Fruit fly (Drosophila melanogaster) whole organism, embryonic: ENCODE data around the gene Spn27A.

Experiments
- Atf3 ChIP-seq: fragments of 200-800 bp; sonication (Bioruptor generic); optimal IDR thresholded peaks from 3 replicates; lab custom pipeline; 2016; ENCODE audit warnings: missing biosample characterization, missing genetic modification characterization
- Atf6 ChIP-seq: fragments of 200-800 bp; sonication (Bioruptor generic); IDR thresholded peaks from 2 replicates; pipeline ENCODE4 v1.3.6; 2022; ENCODE audit warnings: missing biosample characterization, missing genetic modification characterization
- Bteb2 ChIP-seq: fragments of 200-800 bp; sonication (Bioruptor generic); optimal IDR thresholded peaks from 2 replicates; lab custom pipeline; 2016; ENCODE audit warnings: missing biosample characterization, missing genetic modification characterization
- CG10979 ChIP-seq: fragments of 200-800 bp; sonication (Bioruptor generic); optimal IDR thresholded peaks from 2 replicates; lab custom pipeline; 2018; ENCODE audit warnings: missing biosample characterization, mild to moderate bottlenecking, missing genetic modification characterization, moderate library complexity
- CG12659 ChIP-seq: fragments of 200-800 bp; sonication (Bioruptor generic); optimal IDR thresholded peaks from 3 replicates; lab custom pipeline; 2017; ENCODE audit warnings: mild to moderate bottlenecking, missing biosample characterization, missing genetic modification reagents, missing genetic modification characterization
- CG17186 ChIP-seq: fragments of 200-800 bp; sonication (Bioruptor generic); optimal IDR thresholded peaks from 3 replicates; lab custom pipeline; 2017; ENCODE audit warnings: missing biosample characterization, missing genetic modification reagents, missing genetic modification characterization
- CG17328 ChIP-seq: fragments of 200-800 bp; sonication (Bioruptor generic); IDR thresholded peaks from 2 replicates; pipeline ENCODE4 v1.3.6; 2022; ENCODE audit warnings: missing biosample characterization, missing genetic modification characterization
- CG17802 ChIP-seq: fragments of 200-800 bp; sonication (Bioruptor generic); optimal IDR thresholded peaks from 2 replicates; lab custom pipeline; 2018; ENCODE audit warnings: missing biosample characterization, mild to moderate bottlenecking, missing genetic modification characterization, moderate library complexity
- CG2116 ChIP-seq: fragments of 200-800 bp; sonication (Bioruptor generic); optimal IDR thresholded peaks from 3 replicates; lab custom pipeline; 2018; ENCODE audit warnings: missing biosample characterization, mild to moderate bottlenecking, missing genetic modification characterization
- CG2712 ChIP-seq: fragments of 200-800 bp; optimal IDR thresholded peaks from 3 replicates; lab custom pipeline; 2019; ENCODE audit warnings: missing biosample characterization, mild to moderate bottlenecking, missing genetic modification characterization, moderate library complexity
- CG33213 ChIP-seq: fragments of 200-800 bp; sonication (Bioruptor generic); optimal IDR thresholded peaks from 3 replicates; lab custom pipeline; 2016; ENCODE audit warnings: missing biosample characterization, missing genetic modification characterization
- CG34224 ChIP-seq: fragments of 200-800 bp; sonication (Bioruptor generic); IDR thresholded peaks from 3 replicates; pipeline ENCODE4 v1.3.6; 2022; ENCODE audit warnings: missing biosample characterization, missing genetic modification characterization; ENCODE audit not compliant: partially characterized antibody
- CG34422 ChIP-seq: fragments of 200-800 bp; sonication (Bioruptor generic); IDR thresholded peaks from 3 replicates; pipeline ENCODE4 v1.3.6; 2022; ENCODE audit warnings: missing biosample characterization, missing genetic modification characterization
- CG3847 ChIP-seq: fragments of 200-800 bp; sonication (Bioruptor generic); IDR thresholded peaks from 2 replicates; pipeline ENCODE4 v1.3.6; 2022; ENCODE audit warnings: missing biosample characterization, missing genetic modification characterization
- CG42726 ChIP-seq: fragments of 200-800 bp; sonication (Bioruptor generic); IDR thresholded peaks from 2 replicates; pipeline ENCODE4 v1.3.6; 2022; ENCODE audit warnings: missing biosample characterization, missing genetic modification characterization; ENCODE audit not compliant: partially characterized antibody
- CG6654 ChIP-seq: fragments of 200-800 bp; sonication (Bioruptor generic); optimal IDR thresholded peaks from 2 replicates; lab custom pipeline; 2017; ENCODE audit warnings: missing biosample characterization, mild to moderate bottlenecking, missing genetic modification characterization
- CG6791 ChIP-seq: fragments of 200-800 bp; sonication (Bioruptor generic); IDR thresholded peaks from 3 replicates; pipeline ENCODE4 v1.3.6; 2022; ENCODE audit warnings: missing biosample characterization, missing genetic modification characterization; ENCODE audit not compliant: partially characterized antibody
- CG7271 ChIP-seq: fragments of 200-800 bp; sonication (Bioruptor generic); optimal IDR thresholded peaks from 2 replicates; lab custom pipeline; 2018; ENCODE audit warnings: missing biosample characterization, mild to moderate bottlenecking, missing genetic modification characterization, moderate library complexity
- CG7745 ChIP-seq: fragments of 200-800 bp; sonication (Bioruptor generic); optimal IDR thresholded peaks from 2 replicates; lab custom pipeline; 2018; ENCODE audit warnings: missing biosample characterization, mild to moderate bottlenecking, missing genetic modification characterization, moderate library complexity
- CG8359 ChIP-seq: fragments of 200-800 bp; sonication (Bioruptor generic); optimal IDR thresholded peaks from 2 replicates; lab custom pipeline; 2017; ENCODE audit warnings: missing biosample characterization, mild to moderate bottlenecking, missing genetic modification characterization, borderline replicate concordance
- Dek ChIP-seq: fragments of 200-800 bp; sonication (Bioruptor generic); optimal IDR thresholded peaks from 3 replicates; lab custom pipeline; 2019; ENCODE audit warnings: missing biosample characterization, mild to moderate bottlenecking, missing genetic modification characterization, moderate library complexity
- Doc3 ChIP-seq: fragments of 200-800 bp; sonication (Bioruptor generic); IDR thresholded peaks from 3 replicates; pipeline ENCODE4 v1.3.6; 2022; ENCODE audit warnings: missing biosample characterization, missing genetic modification characterization; ENCODE audit not compliant: partially characterized antibody
- Ets65A ChIP-seq: fragments of 200-800 bp; sonication (Bioruptor generic); peaks from one replicate; lab custom pipeline; 2016; ENCODE audit warnings: missing biosample characterization, missing genetic modification characterization
- HLH54F ChIP-seq: fragments of 200-800 bp; sonication (Bioruptor generic); optimal IDR thresholded peaks from 3 replicates; lab custom pipeline; 2016; ENCODE audit warnings: missing biosample characterization, missing genetic modification characterization
- Lhr ChIP-seq: fragments of 200-800 bp; sonication (Bioruptor generic); optimal IDR thresholded peaks from 3 replicates; lab custom pipeline; 2017; ENCODE audit warnings: mild to moderate bottlenecking, missing biosample characterization, missing genetic modification reagents, missing genetic modification characterization
- MBD-R2 ChIP-seq: fragments of 200-800 bp; sonication (Bioruptor generic); IDR thresholded peaks from 2 replicates; pipeline ENCODE4 v1.3.6; 2022; ENCODE audit warnings: missing biosample characterization, missing genetic modification characterization
- Pdp1 ChIP-seq, 2 experiments: fragments of 200-800 bp; sonication (Bioruptor generic); optimal IDR thresholded peaks; 3 replicates each; lab custom pipeline; 2016; ENCODE audit warnings: missing biosample characterization in 2 of 2, missing genetic modification characterization in 2 of 2, mild to moderate bottlenecking in 1 of 2, moderate library complexity in 1 of 2
- Poxn ChIP-seq: fragments of 200-800 bp; sonication (Bioruptor generic); IDR thresholded peaks from 2 replicates; pipeline ENCODE4 v1.3.6; 2022; ENCODE audit warnings: missing biosample characterization, missing genetic modification characterization
- Stat92E ChIP-seq, 3 experiments: fragments of >200 bp in 2 of 3; fragments of 200-800 bp in 1 of 3; sonication (Bioruptor generic) in 1 of 3; optimal IDR thresholded peaks; 2 replicates each; lab custom pipeline; 2017 to 2019; ENCODE audit warnings: missing biosample characterization in 3 of 3, missing genetic modification characterization in 3 of 3, mild to moderate bottlenecking in 1 of 3, moderate library complexity in 1 of 3
- bbx ChIP-seq: fragments of 200-800 bp; sonication (Bioruptor generic); IDR thresholded peaks from 2 replicates; pipeline ENCODE4 v1.3.6; 2022; ENCODE audit warnings: missing biosample characterization, missing genetic modification characterization; ENCODE audit not compliant: partially characterized antibody
- ci ChIP-seq: fragments of 200-800 bp; sonication (Bioruptor generic); IDR thresholded peaks from 3 replicates; pipeline ENCODE4 v1.3.6; 2022; ENCODE audit warnings: missing biosample characterization, missing genetic modification characterization
- corto ChIP-seq: fragments of 200-800 bp; sonication (Bioruptor generic); optimal IDR thresholded peaks from 2 replicates; lab custom pipeline; 2016; ENCODE audit warnings: missing biosample characterization, mild to moderate bottlenecking, missing genetic modification characterization, moderate library complexity
- dati ChIP-seq: fragments of 200-800 bp; sonication (Bioruptor generic); IDR thresholded peaks from 2 replicates; pipeline ENCODE4 v1.3.6; 2022; ENCODE audit warnings: missing biosample characterization, missing genetic modification characterization
- dm ChIP-seq: fragments of 200-800 bp; sonication (Bioruptor generic); optimal IDR thresholded peaks from 3 replicates; lab custom pipeline; 2016; ENCODE audit warnings: missing biosample characterization, missing genetic modification characterization
- ems ChIP-seq: fragments of 200-800 bp; sonication (Bioruptor generic); optimal IDR thresholded peaks from 3 replicates; lab custom pipeline; 2016; ENCODE audit warnings: missing biosample characterization, missing genetic modification characterization
- gfzf ChIP-seq: fragments of 200-800 bp; sonication (Bioruptor generic); optimal IDR thresholded peaks from 2 replicates; lab custom pipeline; 2016; ENCODE audit warnings: missing biosample characterization, mild to moderate bottlenecking, missing genetic modification characterization, moderate library complexity
- gsb ChIP-seq: fragments of 200-800 bp; sonication (Bioruptor generic); IDR thresholded peaks from 2 replicates; pipeline ENCODE4 v1.3.6; 2022; ENCODE audit warnings: missing biosample characterization, missing genetic modification characterization
- kni ChIP-seq: fragments of 200-800 bp; sonication (Bioruptor generic); optimal IDR thresholded peaks from 3 replicates; lab custom pipeline; 2017; ENCODE audit warnings: mild to moderate bottlenecking, missing biosample characterization, missing genetic modification reagents, missing genetic modification characterization
- mld ChIP-seq: fragments of 200-800 bp; sonication (Bioruptor generic); IDR thresholded peaks from 3 replicates; pipeline ENCODE4 v1.3.6; 2022; ENCODE audit warnings: missing biosample characterization, missing genetic modification characterization; ENCODE audit not compliant: partially characterized antibody
- nmo ChIP-seq: fragments of 200-800 bp; sonication (Bioruptor generic); optimal IDR thresholded peaks from 2 replicates; lab custom pipeline; 2018; ENCODE audit warnings: missing biosample characterization, mild to moderate bottlenecking, missing genetic modification characterization, moderate library complexity
- pan ChIP-seq, 4 experiments: fragments of >200 bp in 3 of 4; fragments of 200-800 bp in 1 of 4; sonication (Bioruptor generic) in 1 of 4; optimal IDR thresholded peaks in 3 of 4; IDR thresholded peaks in 1 of 4; 2 replicates each; pipeline versions ENCODE4 v1.3.6 to Lab custom; 2017 to 2022; ENCODE audit warnings: missing biosample characterization in 2 of 4, missing genetic modification characterization in 2 of 4, mixed read lengths in 1 of 4
- row ChIP-seq: fragments of 200-800 bp; sonication (Bioruptor generic); IDR thresholded peaks from 3 replicates; pipeline ENCODE4 v1.3.6; 2022; ENCODE audit warnings: missing biosample characterization, missing genetic modification characterization
- sens ChIP-seq: fragments of 200-800 bp; sonication (Bioruptor generic); peaks from one replicate; lab custom pipeline; 2016; ENCODE audit warnings: missing biosample characterization, missing genetic modification characterization
- sug ChIP-seq: fragments of 200-800 bp; optimal IDR thresholded peaks from 2 replicates; lab custom pipeline; 2019; ENCODE audit warnings: missing biosample characterization, mild to moderate bottlenecking, missing genetic modification characterization, moderate library complexity
- tna ChIP-seq: fragments of 200-800 bp; sonication (Bioruptor generic); IDR thresholded peaks from 2 replicates; pipeline ENCODE4 v1.3.6; 2022; ENCODE audit warnings: missing biosample characterization, missing genetic modification characterization; ENCODE audit not compliant: partially characterized antibody
- unc-4 ChIP-seq: fragments of 200-800 bp; sonication (Bioruptor generic); IDR thresholded peaks from 2 replicates; pipeline ENCODE4 v1.3.6; 2022; ENCODE audit warnings: missing biosample characterization, missing genetic modification characterization; ENCODE audit not compliant: partially characterized antibody

Spn27A gene

dm6 chr2L:6721710-6722109 lies 48.6 kb upstream of the Spn27A start:
- TF ChIP-seq Ets65A (GFP tag; lab: Kevin White, UChicago) (peak; percentile 92), dati (GFP tag; lab: Robert Waterston, UW) (no peak), CG17328 (GFP tag; lab: Robert Waterston, UW) (0 out of 2 replicates have a peak, but pooled peaks have one; percentile 10), ci (GFP tag; lab: Robert Waterston, UW) (0 out of 3 replicates have a peak, but pooled peaks have one; percentile 23)

- TF ChIP-seq corto (GFP tag; lab: Kevin White, UChicago) (no peak), sens (GFP tag; lab: Kevin White, UChicago) (peak; percentile 77), unc-4 (GFP tag; lab: Robert Waterston, UW) (peak; percentile 89), CG7271 (tag; lab: Kevin White, UChicago) (peak; percentile 7), row (GFP tag; lab: Robert Waterston, UW) (peak; percentile 28; the same call in 1 of the 3 replicates), Doc3 (peak; percentile 74), Dek (tag; lab: Kevin White, UChicago) (no peak), dm (peak; percentile 94), Atf6 (GFP tag; lab: Robert Waterston, UW) (0 out of 2 replicates have a peak, but pooled peaks have one; percentile 33), CG34224 (GFP tag; lab: Robert Waterston, UW) (peak; percentile 88), CG6791 (GFP tag; lab: Robert Waterston, UW) (peak; percentile 78), MBD-R2 (GFP tag; lab: Robert Waterston, UW) (peak; percentile 84), CG10979 (tag; lab: Kevin White, UChicago) (no peak), CG33213 (peak; percentile 28), CG17186 (GFP tag; lab: Kevin White, UChicago) (peak; percentile 72), HLH54F (GFP tag; lab: Kevin White, UChicago) (no peak), tna (GFP tag; lab: Robert Waterston, UW) (peak; percentile 72), gfzf (GFP tag; lab: Kevin White, UChicago) (peak; percentile 64), Stat92E (GFP tag; optimal IDR thresholded peaks at IDR 0.05; lab: Kevin White, UChicago) (peak in 1 of 3 experiments; percentile 15), kni (GFP tag; lab: Kevin White, UChicago) (no peak), Pdp1 (GFP tag; optimal IDR thresholded peaks at IDR 0.05; lab: Kevin White, UChicago) (peak in 1 of 2 experiments; percentile 27), Ets65A (GFP tag; lab: Kevin White, UChicago) (peak; percentile 51), Atf3 (GFP tag; lab: Kevin White, UChicago) (no peak), gsb (GFP tag; lab: Robert Waterston, UW) (no peak), CG12659 (peak; percentile 45), Lhr (GFP tag; lab: Kevin White, UChicago) (peak; percentile 24), CG2116 (peak; percentile 81), mld (GFP tag; lab: Robert Waterston, UW) (peak; percentile 60; the same call in 1 of the 3 replicates), CG42726 (GFP tag; lab: Robert Waterston, UW) (peak; percentile 85), nmo (peak; percentile 42), CG3847 (GFP tag; lab: Robert Waterston, UW) (peak; percentile 36; the same call in 1 of the 2 replicates), pan (optimal IDR thresholded peaks at IDR 0.05; lab: Kevin White, UChicago) (no peak), pan (GFP tag; optimal IDR thresholded peaks at IDR 0.05 in 1 of 2, IDR thresholded peaks at IDR 0.05 in 1 of 2) (peak in 1 of 2 experiments; percentile 21), CG6654 (GFP tag; lab: Kevin White, UChicago) (no peak), CG8359 (GFP tag; lab: Kevin White, UChicago) (no peak), bbx (GFP tag; lab: Robert Waterston, UW) (peak; percentile 83), CG17802 (tag; lab: Kevin White, UChicago) (no peak), sug (tag; lab: Kevin White, UChicago) (peak; percentile 3), Bteb2 (peak; percentile 15), ems (peak; percentile 5), CG7745 (tag; lab: Kevin White, UChicago) (no peak), CG2712 (tag; lab: Kevin White, UChicago) (peak; percentile 14), CG34422 (peak; percentile 45; the same call in 1 of the 3 replicates), Poxn (GFP tag; lab: Robert Waterston, UW) (no peak)
These were observed 44.3 kb upstream of the Spn27A start, which contains the start of gene Aatf for dm6 chr2L:6717460-6717859. Gene Aatf, plus strand, starts transcription at chr2L:6717625.
